Worm (Caenorhabditis elegans) whole organism, mixed stage, embryonic: ENCODE results near the gene Y45G12B.3.

ENCODE experiments used
- bed-3 ChIP-seq: fragments of 200-800 bp; sonication (Bioruptor generic); optimal IDR thresholded peaks from 3 replicates; lab custom pipeline; 2018; ENCODE audit warnings: mild to moderate bottlenecking, missing genetic modification characterization, moderate library complexity, missing compliant biosample characterization
- blmp-1 ChIP-seq: fragments of 150-350 bp; optimal IDR thresholded peaks from 2 replicates; lab custom pipeline; 2014; ENCODE audit warnings: missing biosample characterization, missing genetic modification characterization
- ceh-39 ChIP-seq: fragments of 150-350 bp; optimal IDR thresholded peaks from 2 replicates; lab custom pipeline; 2014; ENCODE audit warnings: missing biosample characterization, missing genetic modification characterization
- ceh-43 ChIP-seq: fragments of 200-800 bp; sonication (Bioruptor generic); optimal IDR thresholded peaks from 2 replicates; lab custom pipeline; 2018; ENCODE audit warnings: mild to moderate bottlenecking, missing genetic modification characterization, moderate library complexity, missing compliant biosample characterization
- ceh-83 ChIP-seq: fragments of 200-800 bp; sonication (Bioruptor generic); optimal IDR thresholded peaks from 2 replicates; lab custom pipeline; 2018; ENCODE audit warnings: mild to moderate bottlenecking, missing genetic modification characterization, missing compliant biosample characterization
- ces-1 ChIP-seq: fragments of 150-350 bp; optimal IDR thresholded peaks from 2 replicates; lab custom pipeline; 2014; ENCODE audit warnings: missing biosample characterization, missing genetic modification reagents, missing genetic modification characterization
- cnd-1 ChIP-seq: fragments of 200-800 bp; sonication (Bioruptor generic); optimal IDR thresholded peaks from 2 replicates; lab custom pipeline; 2018; ENCODE audit warnings: mild to moderate bottlenecking, missing genetic modification characterization, missing compliant biosample characterization
- drap-1 ChIP-seq: fragments of 200-800 bp; sonication (Bioruptor generic); optimal IDR thresholded peaks from 3 replicates; lab custom pipeline; 2018; ENCODE audit warnings: mild to moderate bottlenecking, missing genetic modification characterization, missing compliant biosample characterization
- elt-3 ChIP-seq: fragments of 150-350 bp; optimal IDR thresholded peaks from 2 replicates; lab custom pipeline; 2014; ENCODE audit warnings: missing biosample characterization, missing genetic modification characterization
- flh-1 ChIP-seq: fragments of 200-800 bp; sonication (Bioruptor generic); optimal IDR thresholded peaks from 2 replicates; lab custom pipeline; 2018; ENCODE audit warnings: mild to moderate bottlenecking, missing genetic modification characterization, moderate library complexity, missing compliant biosample characterization
- ham-2 ChIP-seq: fragments of 200-800 bp; sonication (Bioruptor generic); optimal IDR thresholded peaks from 2 replicates; lab custom pipeline; 2018; ENCODE audit warnings: mild to moderate bottlenecking, missing genetic modification characterization, missing compliant biosample characterization
- hlh-1 ChIP-seq: fragments of 150-350 bp; optimal IDR thresholded peaks from 2 replicates; lab custom pipeline; 2014; ENCODE audit warnings: missing biosample characterization, missing genetic modification reagents, missing genetic modification characterization
- lin-13 ChIP-seq: fragments of 150-350 bp; optimal IDR thresholded peaks from 2 replicates; lab custom pipeline; 2014; ENCODE audit warnings: missing biosample characterization, missing genetic modification characterization
- lin-32 ChIP-seq: fragments of 200-800 bp; sonication (Bioruptor generic); optimal IDR thresholded peaks from 2 replicates; lab custom pipeline; 2018; ENCODE audit warnings: mild to moderate bottlenecking, missing genetic modification characterization, missing compliant biosample characterization
- lsy-2 ChIP-seq: fragments of 150-350 bp; optimal IDR thresholded peaks from 2 replicates; lab custom pipeline; 2014; ENCODE audit warnings: missing biosample characterization, missing genetic modification characterization
- mab-5 ChIP-seq: fragments of 150-350 bp; optimal IDR thresholded peaks from 2 replicates; lab custom pipeline; 2014; ENCODE audit warnings: missing biosample characterization, missing genetic modification characterization
- mls-2 ChIP-seq: sonication (generic microtip); optimal IDR thresholded peaks from 2 replicates; lab custom pipeline; 2016; ENCODE audit warnings: mild to moderate bottlenecking, missing genetic modification characterization, moderate library complexity, missing compliant biosample characterization
- nhr-12 ChIP-seq: fragments of 150-350 bp; optimal IDR thresholded peaks from 2 replicates; lab custom pipeline; 2014; ENCODE audit warnings: missing biosample characterization, missing genetic modification characterization
- nhr-2 ChIP-seq: fragments of 150-350 bp; optimal IDR thresholded peaks from 2 replicates; lab custom pipeline; 2014; ENCODE audit warnings: missing biosample characterization, missing genetic modification characterization
- nhr-237 ChIP-seq: fragments of 150-350 bp; optimal IDR thresholded peaks from 2 replicates; lab custom pipeline; 2014; ENCODE audit warnings: missing biosample characterization, missing genetic modification characterization
- nhr-28 ChIP-seq: fragments of 150-350 bp; optimal IDR thresholded peaks from 2 replicates; lab custom pipeline; 2014; ENCODE audit warnings: missing biosample characterization, missing genetic modification characterization
- nhr-76 ChIP-seq: sonication (generic microtip); optimal IDR thresholded peaks from 2 replicates; lab custom pipeline; 2017; ENCODE audit warnings: missing biosample characterization, missing genetic modification characterization
- pha-4 ChIP-seq: fragments of 150-350 bp; optimal IDR thresholded peaks from 2 replicates; lab custom pipeline; 2018; ENCODE audit warnings: missing biosample characterization, missing genetic modification reagents, missing genetic modification characterization
- sem-2 ChIP-seq: fragments of 200-800 bp; sonication (Bioruptor generic); optimal IDR thresholded peaks from 2 replicates; lab custom pipeline; 2018; ENCODE audit warnings: mild to moderate bottlenecking, missing genetic modification characterization, missing compliant biosample characterization
- snpc-4 ChIP-seq: fragments of 150-350 bp; optimal IDR thresholded peaks from 2 replicates; lab custom pipeline; 2014; ENCODE audit warnings: missing biosample characterization, missing genetic modification characterization
- unc-120 ChIP-seq: sonication (generic microtip); optimal IDR thresholded peaks from 2 replicates; lab custom pipeline; 2017; ENCODE audit warnings: missing genetic modification characterization, missing compliant biosample characterization; ENCODE audit not compliant: poor library complexity, severe bottlenecking
- unc-39 ChIP-seq: fragments of 150-350 bp; optimal IDR thresholded peaks from 2 replicates; lab custom pipeline; 2014; ENCODE audit warnings: missing biosample characterization, missing genetic modification characterization
- unc-62 ChIP-seq: fragments of 150-350 bp; optimal IDR thresholded peaks from 2 replicates; lab custom pipeline; 2014; ENCODE audit warnings: missing biosample characterization, missing genetic modification reagents, missing genetic modification characterization
- zip-8 ChIP-seq: fragments of 150-350 bp; optimal IDR thresholded peaks from 2 replicates; lab custom pipeline; 2014; ENCODE audit warnings: missing biosample characterization, missing genetic modification characterization
- ztf-11 ChIP-seq: fragments of 150-350 bp; optimal IDR thresholded peaks from 2 replicates; lab custom pipeline; 2014; ENCODE audit warnings: missing biosample characterization, missing genetic modification characterization

Gene Y45G12B.3

DNA sequence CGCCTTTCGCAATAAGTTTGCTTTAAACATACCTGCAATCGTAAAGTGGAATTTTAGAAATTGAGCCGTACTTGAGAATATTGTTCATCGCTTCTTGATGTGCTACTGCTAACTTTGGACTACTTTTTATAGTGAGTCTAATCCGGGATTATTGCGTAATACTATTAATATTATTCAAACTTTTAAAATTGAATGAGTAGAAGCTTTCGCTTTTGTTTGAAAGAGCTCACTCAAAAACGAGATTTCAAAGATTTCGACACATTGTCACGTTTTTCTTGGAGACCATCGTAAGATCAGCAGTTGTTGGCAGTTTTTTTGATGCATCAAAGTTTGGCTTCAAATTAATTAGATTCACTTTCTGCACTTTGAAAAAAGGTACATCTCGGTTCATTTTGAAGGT, 17.5 kb upstream of the Y45G12B.3 start, which contains the start of gene srt-28:
Gene srt-28 (minus strand): TSS at position 101 of the 400 bp plus-strand sequence.
- TF ChIP-seq unc-120 (tag; lab: Kevin White, UChicago) = no peak
- TF ChIP-seq lin-13 (tag; lab: Kevin White, UChicago) = no peak
- no peak for TF ChIP-seq mab-5 (tag; lab: Kevin White, UChicago)
- peak; percentile 43 for TF ChIP-seq zip-8 (tag; lab: Kevin White, UChicago)
- no peak for TF ChIP-seq cnd-1
- TF ChIP-seq flh-1 (GFP tag; lab: Kevin White, UChicago) = no peak
- no peak for TF ChIP-seq nhr-2 (tag; lab: Kevin White, UChicago)

DNA sequence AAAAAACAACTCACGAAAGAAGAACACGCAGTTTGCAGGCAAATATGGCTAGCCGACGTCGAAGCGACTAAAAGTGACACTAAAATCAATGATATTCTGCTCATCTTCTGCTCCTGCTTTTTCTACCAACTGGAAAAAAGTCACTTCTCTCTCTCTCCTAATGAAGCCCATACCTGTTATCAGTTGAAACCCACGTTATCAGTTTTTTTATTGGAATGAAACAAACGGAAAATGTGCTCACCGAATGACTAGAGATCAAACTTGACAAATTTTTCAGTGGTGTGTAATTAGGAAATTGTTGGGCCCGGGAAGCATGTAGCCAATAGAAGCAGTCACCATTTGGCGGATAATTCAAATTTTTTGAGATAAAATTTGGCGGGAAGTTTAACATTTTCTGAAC, 15.4 kb upstream of the Y45G12B.3 start, which contains the start of gene C24B9.3:
Gene C24B9.3 (minus strand): TSS at position 171 of the 400 bp plus-strand sequence.
- TF ChIP-seq zip-8 (tag; lab: Kevin White, UChicago) = no peak
- TF ChIP-seq, all 35 proteins: peak for 0

DNA sequence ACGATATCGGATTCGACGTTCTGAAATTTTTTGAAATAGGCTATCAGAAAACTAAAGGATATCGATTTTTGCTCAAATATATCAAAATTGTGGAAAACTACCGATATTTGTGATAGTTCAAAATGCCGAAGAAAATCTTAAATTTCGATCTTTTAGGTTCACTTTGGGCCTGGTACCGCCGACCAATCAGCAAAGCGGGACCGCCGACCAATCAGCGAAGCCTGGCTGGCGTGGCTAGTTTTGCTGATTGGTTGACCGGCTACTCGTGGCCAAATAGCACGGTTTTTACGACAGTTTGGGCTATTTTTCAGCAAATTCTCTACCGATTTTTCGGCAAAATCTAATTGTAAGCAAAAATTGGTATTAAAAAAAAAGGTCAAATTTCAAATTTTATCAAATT, 14.1 kb upstream of the Y45G12B.3 start:
- TF ChIP-seq sem-2 (GFP tag; lab: Kevin White, UChicago) (no peak), lsy-2 (tag; lab: Kevin White, UChicago) (no peak), hlh-1 (tag; lab: Kevin White, UChicago) (no peak), lin-32 (GFP tag; lab: Kevin White, UChicago) (no peak), pha-4 (tag; lab: Kevin White, UChicago) (no peak), drap-1 (no peak), ztf-11 (tag; lab: Kevin White, UChicago) (no peak), lin-13 (tag; lab: Kevin White, UChicago) (no peak), zip-8 (tag; lab: Kevin White, UChicago) (no peak), bed-3 (GFP tag; lab: Kevin White, UChicago) (no peak), nhr-28 (tag; lab: Kevin White, UChicago) (no peak), mab-5 (tag; lab: Kevin White, UChicago) (no peak), ceh-83 (no peak), flh-1 (GFP tag; lab: Kevin White, UChicago) (no peak)

DNA sequence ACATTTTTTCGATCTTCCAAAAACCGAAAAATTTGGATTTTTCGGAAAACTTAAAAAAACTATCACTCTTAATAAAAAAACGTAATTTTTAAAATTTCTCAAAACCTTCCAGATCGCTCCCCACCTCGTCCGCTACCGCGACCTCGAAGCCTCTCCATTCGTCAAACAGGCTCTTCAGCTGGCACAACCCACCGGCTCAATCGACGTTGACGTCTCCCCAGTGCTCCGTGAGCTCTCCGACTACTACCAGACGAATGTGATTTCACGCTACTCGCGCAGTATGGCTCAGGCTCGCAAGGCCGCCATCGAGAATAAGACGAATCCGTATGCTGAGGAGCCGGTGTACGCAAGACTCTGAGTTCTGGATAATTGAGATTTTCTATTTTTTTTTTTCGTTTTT, 10.3 kb upstream of the Y45G12B.3 start:
- TF ChIP-seq unc-39 = no peak
- no peak for TF ChIP-seq lin-13 (tag; lab: Kevin White, UChicago)
- TF ChIP-seq flh-1 (GFP tag; lab: Kevin White, UChicago) = no peak
- TF ChIP-seq unc-62 (GFP tag; lab: Kevin White, UChicago) = no peak
- no peak for TF ChIP-seq cnd-1
- TF ChIP-seq ces-1 (GFP tag; lab: Kevin White, UChicago) = no peak
- no peak for TF ChIP-seq nhr-237 (tag; lab: Kevin White, UChicago)
- TF ChIP-seq pha-4 (tag; lab: Kevin White, UChicago) = no peak
- no peak for TF ChIP-seq zip-8 (tag; lab: Kevin White, UChicago)
- TF ChIP-seq hlh-1 (tag; lab: Kevin White, UChicago) = no peak
- no peak for TF ChIP-seq nhr-76 (tag; lab: Kevin White, UChicago)
- TF ChIP-seq nhr-12 = no peak
- TF ChIP-seq, all 35 proteins: peak for 0

DNA sequence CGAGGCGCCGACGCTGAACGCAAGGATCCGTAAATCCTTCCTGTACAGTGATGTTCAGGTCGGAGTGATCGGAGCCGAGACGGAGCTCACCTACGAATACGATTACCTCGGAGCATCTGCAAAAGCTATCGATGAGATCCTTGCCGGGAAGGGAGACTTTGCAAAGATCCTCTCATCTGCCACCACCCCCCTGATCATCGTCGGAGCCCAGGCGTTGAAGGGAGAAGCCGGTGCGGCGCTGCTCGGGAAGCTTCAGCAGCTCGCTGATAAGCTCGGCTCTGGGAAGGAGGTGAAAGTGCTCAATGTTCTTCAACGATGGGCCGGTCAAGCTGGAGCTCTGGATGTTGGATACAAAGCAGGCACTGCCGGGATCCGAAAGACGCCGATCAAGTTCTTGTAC, 7.2 kb upstream of the Y45G12B.3 start:
- TF ChIP-seq lin-13 (tag; lab: Kevin White, UChicago) = no peak
- TF ChIP-seq unc-39 = no peak
- no peak for TF ChIP-seq ceh-83
- TF ChIP-seq mls-2 (tag; lab: Kevin White, UChicago) = no peak
- no peak for TF ChIP-seq ceh-39
- TF ChIP-seq lsy-2 (tag; lab: Kevin White, UChicago) = no peak
- TF ChIP-seq blmp-1 (tag; lab: Kevin White, UChicago) = no peak
- TF ChIP-seq nhr-237 (tag; lab: Kevin White, UChicago) = no peak

DNA sequence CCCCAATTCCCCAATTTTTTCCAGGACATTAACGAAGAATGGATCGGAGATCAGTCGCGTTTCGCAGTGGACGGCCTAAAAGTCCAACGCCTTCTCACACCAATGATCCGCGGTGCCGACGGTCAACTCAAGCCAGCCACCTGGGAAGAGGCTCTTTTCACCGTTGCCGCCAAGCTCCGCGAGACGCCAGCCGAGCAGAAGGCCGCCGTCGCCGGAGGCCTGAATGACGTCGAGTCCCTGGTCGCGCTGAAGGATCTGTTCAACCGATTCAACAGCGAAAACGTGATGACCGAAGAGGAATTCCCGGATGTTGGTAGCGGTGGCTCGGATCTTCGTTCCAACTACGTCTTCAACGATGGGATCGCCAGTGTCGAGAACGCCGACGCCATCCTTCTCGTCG, 6.8 kb upstream of the Y45G12B.3 start:
- no peak for TF ChIP-seq lin-32 (GFP tag; lab: Kevin White, UChicago)
- no peak for TF ChIP-seq nhr-12
- TF ChIP-seq bed-3 (GFP tag; lab: Kevin White, UChicago) = no peak
- TF ChIP-seq blmp-1 (tag; lab: Kevin White, UChicago) = no peak
- no peak for TF ChIP-seq ham-2 (GFP tag; lab: Kevin White, UChicago)
- TF ChIP-seq mab-5 (tag; lab: Kevin White, UChicago) = no peak
- TF ChIP-seq ceh-39 = no peak
- TF ChIP-seq ceh-43 (GFP tag; lab: Kevin White, UChicago) = no peak
- no peak for TF ChIP-seq ceh-83
- TF ChIP-seq nhr-28 (tag; lab: Kevin White, UChicago) = no peak
- no peak for TF ChIP-seq lin-13 (tag; lab: Kevin White, UChicago)
- TF ChIP-seq unc-39 = no peak
- TF ChIP-seq ces-1 (GFP tag; lab: Kevin White, UChicago) = no peak
- TF ChIP-seq nhr-237 (tag; lab: Kevin White, UChicago) = no peak
- TF ChIP-seq lsy-2 (tag; lab: Kevin White, UChicago) = no peak
- TF ChIP-seq ztf-11 (tag; lab: Kevin White, UChicago) = no peak
- no peak for TF ChIP-seq elt-3 (tag; lab: Kevin White, UChicago)
- no peak for TF ChIP-seq snpc-4 (tag; lab: Kevin White, UChicago)
